Worm (Caenorhabditis elegans) whole organism, dauer: ENCODE data around the gene H06A10.1.

Experiments used
- unc-62 ChIP-seq: sonication (generic microtip); optimal IDR thresholded peaks from 2 replicates; lab custom pipeline; 2017; ENCODE audit warnings: missing biosample characterization, missing genetic modification reagents, missing genetic modification characterization

The H06A10.1 gene

ce11 chrX:13536759-13537158 is 29.4 kb downstream of the H06A10.1 start, which contains the start of gene R01E6.5:
R01E6.5 (plus strand) TSS chrX:13537059.
- no peak for TF ChIP-seq unc-62

DNA sequence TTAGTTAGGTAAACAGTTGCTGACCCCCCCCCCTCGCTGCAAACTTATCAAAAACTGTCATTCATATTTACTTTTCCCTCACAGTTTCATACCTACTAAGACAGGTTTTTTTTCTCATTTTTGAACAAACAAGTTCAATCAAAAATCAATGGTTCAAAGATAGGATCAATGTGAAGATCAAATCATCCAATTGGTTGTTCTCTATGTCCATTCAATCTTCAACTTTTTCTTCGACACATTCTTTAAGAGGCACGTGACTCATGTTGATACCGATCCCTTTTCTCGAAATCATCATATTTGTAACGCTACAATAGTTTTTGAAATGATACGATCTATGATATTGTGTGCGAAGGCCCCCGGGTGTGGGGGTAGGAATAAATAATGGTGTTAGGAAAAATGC is 32.4 kb downstream of the H06A10.1 start:
- TF ChIP-seq unc-62: no peak

- TF ChIP-seq unc-62: no peak
Observed at ce11 chrX:13541335-13541734, 34.0 kb downstream of the H06A10.1 start.

ce11 chrX:13542236-13542635 is 34.9 kb downstream of the H06A10.1 start, which contains the start of gene cah-4:
cah-4 (plus strand) TSS chrX:13542574.
- no peak for TF ChIP-seq unc-62

ce11 chrX:13542757-13543156 is 35.4 kb downstream of the H06A10.1 start:
- TF ChIP-seq unc-62: no peak

ce11 chrX:13543350-13543749 is 36.0 kb downstream of the H06A10.1 start:
- TF ChIP-seq unc-62: no peak

ce11 chrX:13544544-13545021 is 37.2 kb downstream of the H06A10.1 start:
- TF ChIP-seq unc-62: no peak

- TF ChIP-seq unc-62: no peak
Observed at ce11 chrX:13550890-13551289, 43.6 kb downstream of the H06A10.1 start, which contains the start of gene odr-1. odr-1 (minus strand) TSS chrX:13550990.

DNA sequence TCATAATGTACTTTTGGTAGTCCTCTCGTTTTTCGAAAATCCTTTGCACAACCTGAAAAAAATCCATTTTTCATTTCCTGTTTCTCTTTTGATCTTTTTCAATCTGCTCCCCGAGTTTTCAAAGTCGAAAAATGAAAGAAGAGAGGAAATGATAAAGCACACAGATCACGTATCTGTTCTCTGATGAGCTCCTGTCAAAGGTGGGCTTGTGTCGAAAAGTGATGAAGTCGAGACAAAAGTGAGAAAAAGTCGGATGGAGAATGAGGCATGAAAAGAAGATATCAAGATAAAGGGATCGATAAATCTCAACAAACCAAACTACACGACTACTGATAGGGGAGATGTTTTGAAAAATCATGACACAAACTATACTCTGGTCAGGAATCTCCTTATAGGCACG is 47.8 kb downstream of the H06A10.1 start:
- TF ChIP-seq unc-62: no peak

DNA sequence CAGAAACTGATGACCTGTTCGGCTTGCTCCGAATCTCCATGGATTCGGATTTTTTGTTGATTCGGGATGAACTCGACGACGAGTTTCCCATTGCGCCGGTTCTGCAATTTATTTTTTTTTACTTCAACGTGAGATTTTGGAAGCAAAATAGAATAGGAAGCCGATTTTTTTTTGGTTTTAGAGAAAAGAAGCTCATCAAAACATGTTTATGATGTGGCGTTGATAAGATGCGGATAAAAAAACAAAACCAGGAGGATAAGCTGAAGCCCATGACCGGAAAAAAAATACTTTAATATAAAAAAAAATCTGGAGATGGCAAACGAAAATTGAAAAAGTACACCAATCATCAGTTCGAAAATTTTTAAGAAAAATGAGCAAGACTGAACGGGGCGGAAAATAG is 48.7 kb downstream of the H06A10.1 start, which contains the start of gene glb-20:
glb-20 (minus strand) TSS at position 101 of the 400 bp plus-strand sequence.
- TF ChIP-seq unc-62: no peak

DNA sequence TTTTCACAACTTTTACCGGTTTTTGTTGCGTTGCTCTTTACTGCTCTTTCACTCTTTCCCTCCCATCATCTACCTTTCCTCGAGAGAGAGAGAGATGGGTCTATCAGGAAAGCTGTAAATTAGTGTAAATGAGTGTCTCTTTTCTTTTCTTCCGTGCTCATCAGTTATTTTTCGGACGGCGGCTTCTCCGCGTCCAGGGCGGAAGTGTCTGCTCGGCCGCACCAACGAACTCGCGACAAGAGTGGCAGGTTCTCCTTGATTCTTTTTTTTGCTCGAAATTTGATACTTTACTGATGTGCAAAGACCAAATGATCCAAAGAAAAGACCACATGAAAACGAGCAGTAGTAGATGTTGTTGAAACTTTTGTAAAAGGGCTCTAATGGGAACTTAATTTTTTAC is 51.3 kb downstream of the H06A10.1 start:
- TF ChIP-seq unc-62: no peak
